Fruit fly (Drosophila melanogaster) whole organism, embryonic: ENCODE measurements around the gene CG34251.

Experiments used
- Adf1 ChIP-seq: fragments of 200-800 bp; sonication (Bioruptor generic); IDR thresholded peaks from 2 replicates; pipeline ENCODE4 v1.3.6; 2022; ENCODE audit warnings: missing biosample characterization, missing genetic modification characterization
- Antp ChIP-seq: fragments of 200-800 bp; sonication (Bioruptor generic); optimal IDR thresholded peaks from 3 replicates; lab custom pipeline; 2016; ENCODE audit warnings: missing biosample characterization, missing genetic modification characterization
- BtbVII ChIP-seq: fragments of 200-800 bp; sonication (Bioruptor generic); optimal IDR thresholded peaks from 3 replicates; lab custom pipeline; 2017; ENCODE audit warnings: missing biosample characterization, mild to moderate bottlenecking, missing genetic modification characterization
- CG10654 ChIP-seq: fragments of 200-800 bp; sonication (Bioruptor generic); optimal IDR thresholded peaks from 2 replicates; lab custom pipeline; 2016; ENCODE audit warnings: missing biosample characterization, missing genetic modification characterization
- CG13775 ChIP-seq: fragments of 200-800 bp; sonication (Bioruptor generic); optimal IDR thresholded peaks from 3 replicates; lab custom pipeline; 2017; ENCODE audit warnings: missing biosample characterization, mild to moderate bottlenecking, missing genetic modification characterization
- CG14050 ChIP-seq: fragments of 200-800 bp; sonication (Bioruptor generic); IDR thresholded peaks from 3 replicates; pipeline ENCODE4 v1.3.6; 2022; ENCODE audit warnings: missing biosample characterization, missing genetic modification characterization
- CG15514 ChIP-seq: fragments of 200-800 bp; sonication (Bioruptor generic); optimal IDR thresholded peaks from 3 replicates; lab custom pipeline; 2017; ENCODE audit warnings: missing biosample characterization, missing genetic modification characterization, mild to moderate bottlenecking, moderate library complexity, missing genetic modification reagents
- CG18262 ChIP-seq: fragments of 200-800 bp; optimal IDR thresholded peaks from 3 replicates; lab custom pipeline; 2019; ENCODE audit warnings: missing biosample characterization, mild to moderate bottlenecking, missing genetic modification characterization, moderate library complexity
- CG18619 ChIP-seq: fragments of 200-800 bp; sonication (Bioruptor generic); optimal IDR thresholded peaks from 3 replicates; lab custom pipeline; 2017; ENCODE audit warnings: missing biosample characterization, mild to moderate bottlenecking, missing genetic modification characterization
- CG3281 ChIP-seq: fragments of 200-800 bp; sonication (Bioruptor generic); optimal IDR thresholded peaks from 3 replicates; lab custom pipeline; 2017; ENCODE audit warnings: missing biosample characterization, mild to moderate bottlenecking, missing genetic modification characterization
- CG34224 ChIP-seq: fragments of 200-800 bp; sonication (Bioruptor generic); IDR thresholded peaks from 3 replicates; pipeline ENCODE4 v1.3.6; 2022; ENCODE audit warnings: missing biosample characterization, missing genetic modification characterization; ENCODE audit not compliant: partially characterized antibody
- CG4282 ChIP-seq: fragments of 200-800 bp; sonication (Bioruptor generic); optimal IDR thresholded peaks from 2 replicates; lab custom pipeline; 2016; ENCODE audit warnings: missing biosample characterization, missing genetic modification characterization
- CG4328 ChIP-seq: fragments of 200-800 bp; sonication (Bioruptor generic); optimal IDR thresholded peaks from 3 replicates; lab custom pipeline; 2017; ENCODE audit warnings: missing biosample characterization, missing genetic modification reagents, missing genetic modification characterization
- CG6654 ChIP-seq: fragments of 200-800 bp; sonication (Bioruptor generic); optimal IDR thresholded peaks from 2 replicates; lab custom pipeline; 2017; ENCODE audit warnings: missing biosample characterization, mild to moderate bottlenecking, missing genetic modification characterization
- CG6765 ChIP-seq: fragments of 200-800 bp; sonication (Bioruptor generic); optimal IDR thresholded peaks from 3 replicates; lab custom pipeline; 2017; ENCODE audit warnings: missing biosample characterization, mild to moderate bottlenecking, missing genetic modification characterization
- CG9215 ChIP-seq: fragments of 200-800 bp; sonication (Bioruptor generic); IDR thresholded peaks from 2 replicates; pipeline ENCODE4 v1.3.6; 2022; ENCODE audit warnings: missing biosample characterization, missing genetic modification characterization
- CG9932 ChIP-seq: fragments of 200-800 bp; sonication (Bioruptor generic); IDR thresholded peaks from 2 replicates; pipeline ENCODE4 v1.3.6; 2022; ENCODE audit warnings: missing biosample characterization, missing genetic modification characterization
- Chrac-16 ChIP-seq: fragments of 200-800 bp; sonication (Bioruptor generic); optimal IDR thresholded peaks from 3 replicates; lab custom pipeline; 2016; ENCODE audit warnings: missing biosample characterization, missing genetic modification characterization
- Dek ChIP-seq: fragments of 200-800 bp; sonication (Bioruptor generic); optimal IDR thresholded peaks from 3 replicates; lab custom pipeline; 2019; ENCODE audit warnings: missing biosample characterization, mild to moderate bottlenecking, missing genetic modification characterization, moderate library complexity
- ERR ChIP-seq: fragments of 200-800 bp; sonication (Bioruptor generic); optimal IDR thresholded peaks from 2 replicates; lab custom pipeline; 2016; ENCODE audit warnings: missing biosample characterization, missing genetic modification characterization
- Ets97D ChIP-seq: fragments of 200-800 bp; sonication (Bioruptor generic); optimal IDR thresholded peaks from 3 replicates; lab custom pipeline; 2016; ENCODE audit warnings: missing biosample characterization, missing genetic modification characterization
- Fer3 ChIP-seq: fragments of 200-800 bp; sonication (Bioruptor generic); optimal IDR thresholded peaks from 2 replicates; lab custom pipeline; 2018; ENCODE audit warnings: missing biosample characterization, mild to moderate bottlenecking, missing genetic modification characterization, moderate library complexity
- Gsc ChIP-seq: fragments of 200-800 bp; sonication (Bioruptor generic); IDR thresholded peaks from 2 replicates; pipeline ENCODE4 v1.3.6; 2022; ENCODE audit warnings: missing biosample characterization, missing genetic modification characterization
- HLH54F ChIP-seq: fragments of 200-800 bp; sonication (Bioruptor generic); optimal IDR thresholded peaks from 3 replicates; lab custom pipeline; 2016; ENCODE audit warnings: missing biosample characterization, missing genetic modification characterization
- HLHmδ ChIP-seq: fragments of 200-800 bp; sonication (Bioruptor generic); optimal IDR thresholded peaks from 2 replicates; lab custom pipeline; 2018; ENCODE audit warnings: missing biosample characterization, mild to moderate bottlenecking, missing genetic modification characterization, moderate library complexity
- HmgD ChIP-seq: fragments of 200-800 bp; sonication (Bioruptor generic); optimal IDR thresholded peaks from 3 replicates; lab custom pipeline; 2016; ENCODE audit warnings: missing biosample characterization, missing genetic modification characterization
- Hmx ChIP-seq: fragments of 200-800 bp; sonication (Bioruptor generic); optimal IDR thresholded peaks from 2 replicates; lab custom pipeline; 2016; ENCODE audit warnings: missing biosample characterization, missing genetic modification characterization
- MBD-R2 ChIP-seq: fragments of 200-800 bp; sonication (Bioruptor generic); IDR thresholded peaks from 2 replicates; pipeline ENCODE4 v1.3.6; 2022; ENCODE audit warnings: missing biosample characterization, missing genetic modification characterization
- Poxn ChIP-seq: fragments of 200-800 bp; sonication (Bioruptor generic); IDR thresholded peaks from 2 replicates; pipeline ENCODE4 v1.3.6; 2022; ENCODE audit warnings: missing biosample characterization, missing genetic modification characterization
- Sox100B ChIP-seq: fragments of 200-800 bp; sonication (Bioruptor generic); optimal IDR thresholded peaks from 3 replicates; lab custom pipeline; 2018; ENCODE audit warnings: missing biosample characterization, mild to moderate bottlenecking, missing genetic modification characterization
- Sry-β ChIP-seq: fragments of 200-800 bp; sonication (Bioruptor generic); optimal IDR thresholded peaks from 2 replicates; lab custom pipeline; 2018; ENCODE audit warnings: missing biosample characterization, mild to moderate bottlenecking, missing genetic modification characterization, moderate library complexity
- Stat92E ChIP-seq, 3 experiments: fragments of >200 bp in 2 of 3; fragments of 200-800 bp in 1 of 3; sonication (Bioruptor generic) in 1 of 3; optimal IDR thresholded peaks; 2 replicates each; lab custom pipeline; 2017 to 2019; ENCODE audit warnings: missing biosample characterization in 3 of 3, missing genetic modification characterization in 3 of 3, mild to moderate bottlenecking in 1 of 3, moderate library complexity in 1 of 3
- Trl ChIP-seq, 3 experiments: fragments of >200 bp in 2 of 3; fragments of 200-800 bp in 1 of 3; sonication (Bioruptor generic) in 1 of 3; optimal IDR thresholded peaks; 2 replicates in 1 of 3; 3 replicates in 2 of 3; lab custom pipeline; 2016 to 2017; ENCODE audit warnings: missing biosample characterization in 1 of 3, missing genetic modification characterization in 1 of 3
- Xrp1 ChIP-seq: fragments of 200-800 bp; sonication (Bioruptor generic); IDR thresholded peaks from 2 replicates; pipeline ENCODE4 v1.3.6; 2022; ENCODE audit warnings: missing biosample characterization, missing genetic modification characterization
- abd-A ChIP-seq: fragments of 200-800 bp; sonication (Bioruptor generic); optimal IDR thresholded peaks from 3 replicates; lab custom pipeline; 2019; ENCODE audit warnings: missing biosample characterization, mild to moderate bottlenecking, missing genetic modification characterization, moderate library complexity
- ase ChIP-seq: fragments of 200-800 bp; sonication (Bioruptor generic); IDR thresholded peaks from 3 replicates; pipeline ENCODE4 v1.3.6; 2022; ENCODE audit warnings: missing biosample characterization, missing genetic modification characterization
- bigmax ChIP-seq: fragments of 200-800 bp; sonication (Bioruptor generic); optimal IDR thresholded peaks from 2 replicates; lab custom pipeline; 2018; ENCODE audit warnings: missing biosample characterization, mild to moderate bottlenecking, missing genetic modification characterization
- cas ChIP-seq: fragments of 200-800 bp; sonication (Bioruptor generic); IDR thresholded peaks from 2 replicates; pipeline ENCODE4 v1.3.6; 2022; ENCODE audit warnings: missing biosample characterization, missing genetic modification characterization
- crc ChIP-seq: fragments of 200-800 bp; sonication (Bioruptor generic); optimal IDR thresholded peaks from 2 replicates; lab custom pipeline; 2016; ENCODE audit warnings: missing biosample characterization, missing genetic modification characterization
- ewg ChIP-seq: fragments of 200-800 bp; sonication (Bioruptor generic); optimal IDR thresholded peaks from 3 replicates; lab custom pipeline; 2017; ENCODE audit warnings: mild to moderate bottlenecking, missing biosample characterization, missing genetic modification reagents, missing genetic modification characterization
- gfzf ChIP-seq: fragments of 200-800 bp; sonication (Bioruptor generic); optimal IDR thresholded peaks from 2 replicates; lab custom pipeline; 2016; ENCODE audit warnings: missing biosample characterization, mild to moderate bottlenecking, missing genetic modification characterization, moderate library complexity
- gsb-n ChIP-seq: fragments of 200-800 bp; sonication (Bioruptor generic); optimal IDR thresholded peaks from 3 replicates; lab custom pipeline; 2018; ENCODE audit warnings: missing biosample characterization, mild to moderate bottlenecking, missing genetic modification characterization
- hkb ChIP-seq, 2 experiments: fragments of 200-800 bp in 1 of 2; fragments of >200 bp in 1 of 2; sonication (Bioruptor generic) in 1 of 2; IDR thresholded peaks in 1 of 2; optimal IDR thresholded peaks in 1 of 2; 2 replicates each; pipeline versions ENCODE4 v1.3.6 to Lab custom; 2017 to 2022; ENCODE audit warnings: missing biosample characterization in 1 of 2, missing genetic modification characterization in 1 of 2
- jing ChIP-seq: fragments of 200-800 bp; sonication (Bioruptor generic); optimal IDR thresholded peaks from 2 replicates; lab custom pipeline; 2018; ENCODE audit warnings: missing biosample characterization, mild to moderate bottlenecking, missing genetic modification characterization
- kay ChIP-seq: fragments of 200-800 bp; sonication (Bioruptor generic); optimal IDR thresholded peaks from 2 replicates; lab custom pipeline; 2016; ENCODE audit warnings: missing biosample characterization, missing genetic modification characterization
- pnt ChIP-seq: fragments of 200-800 bp; sonication (Bioruptor generic); optimal IDR thresholded peaks from 3 replicates; lab custom pipeline; 2016; ENCODE audit warnings: missing biosample characterization, missing genetic modification characterization
- psq ChIP-seq: fragments of 200-800 bp; sonication (Bioruptor generic); optimal IDR thresholded peaks from 2 replicates; lab custom pipeline; 2017; ENCODE audit warnings: missing biosample characterization, missing genetic modification characterization
- ro ChIP-seq: fragments of 200-800 bp; sonication (Bioruptor generic); IDR thresholded peaks from 2 replicates; pipeline ENCODE4 v1.3.6; 2022; ENCODE audit warnings: missing biosample characterization, missing genetic modification characterization
- sens-2 ChIP-seq: fragments of 200-800 bp; sonication (Bioruptor generic); IDR thresholded peaks from 2 replicates; pipeline ENCODE4 v1.3.6; 2022; ENCODE audit warnings: missing biosample characterization, missing genetic modification characterization
- so ChIP-seq: fragments of 200-800 bp; sonication (Bioruptor generic); IDR thresholded peaks from 3 replicates; pipeline ENCODE4 v1.3.6; 2022; ENCODE audit warnings: missing biosample characterization, missing genetic modification characterization
- unpg ChIP-seq: fragments of 200-800 bp; sonication (Bioruptor generic); optimal IDR thresholded peaks from 3 replicates; lab custom pipeline; 2018; ENCODE audit warnings: missing biosample characterization, mild to moderate bottlenecking, missing genetic modification characterization, moderate library complexity

CG34251 gene

dm6 chr3L:17659268-17659589 is 12.2 kb upstream of the CG34251 start (continued):
- no peak for TF ChIP-seq hkb (optimal IDR thresholded peaks at IDR 0.05; lab: Kevin White, UChicago)
- 0 out of 2 replicates have a peak, but pooled peaks have one; percentile 37 for TF ChIP-seq hkb (GFP tag; IDR thresholded peaks at IDR 0.05; lab: Robert Waterston, UW)
- TF ChIP-seq CG18262 (tag; lab: Kevin White, UChicago): no peak
- TF ChIP-seq so (GFP tag; lab: Robert Waterston, UW): peak; percentile 63; the same call in 1 of the 3 replicates
- no peak for TF ChIP-seq ewg (GFP tag; lab: Kevin White, UChicago)
- TF ChIP-seq HmgD (GFP tag; lab: Kevin White, UChicago): no peak
- no peak; the same call in 1 of the 2 replicates for TF ChIP-seq Xrp1 (GFP tag; lab: Robert Waterston, UW)
- TF ChIP-seq cas (GFP tag; lab: Robert Waterston, UW): no peak
- peak; percentile 19 for TF ChIP-seq Dek
- TF ChIP-seq crc (GFP tag; lab: Kevin White, UChicago): peak; percentile 7
- no peak for TF ChIP-seq ro (GFP tag; lab: Robert Waterston, UW)
- peak; percentile 49 for TF ChIP-seq BtbVII
- TF ChIP-seq ERR (GFP tag; lab: Kevin White, UChicago): peak; percentile 59
- no peak for TF ChIP-seq unpg (GFP tag; lab: Kevin White, UChicago)
- TF ChIP-seq CG15514 (GFP tag; lab: Kevin White, UChicago): peak; percentile 71
- no peak for TF ChIP-seq Ets97D (GFP tag; lab: Kevin White, UChicago)
- no peak for TF ChIP-seq sens-2
- TF ChIP-seq psq: no peak
- no peak for TF ChIP-seq kay (GFP tag; lab: Kevin White, UChicago)
- TF ChIP-seq CG14050 (GFP tag; lab: Robert Waterston, UW): no peak
- peak; percentile 76 for TF ChIP-seq CG6765 (GFP tag; lab: Kevin White, UChicago)
- peak; percentile 15 for TF ChIP-seq HLH54F
- peak in 1 of 2 experiments; percentile 35 for TF ChIP-seq Trl (optimal IDR thresholded peaks at IDR 0.05; lab: Kevin White, UChicago)
- TF ChIP-seq Trl (GFP tag; optimal IDR thresholded peaks at IDR 0.05; lab: Kevin White, UChicago): peak; percentile 21
- no peak for TF ChIP-seq Hmx (GFP tag; lab: Kevin White, UChicago)
- no peak for TF ChIP-seq pnt (GFP tag; lab: Kevin White, UChicago)
- no peak for TF ChIP-seq MBD-R2 (GFP tag; lab: Robert Waterston, UW)
- no peak for TF ChIP-seq CG9215 (GFP tag; lab: Robert Waterston, UW)
- peak; percentile 49 for TF ChIP-seq CG3281 (GFP tag; lab: Kevin White, UChicago)
- peak; percentile 33 for TF ChIP-seq CG4328 (GFP tag; lab: Kevin White, UChicago)
- no peak for TF ChIP-seq CG13775 (GFP tag; lab: Kevin White, UChicago)
- TF ChIP-seq bigmax: no peak
- TF ChIP-seq CG6654 (GFP tag; lab: Kevin White, UChicago): no peak
- TF ChIP-seq Sry-β (GFP tag; lab: Kevin White, UChicago): no peak
- TF ChIP-seq jing (GFP tag; lab: Kevin White, UChicago): no peak
- peak; percentile 20 for TF ChIP-seq CG18619
- TF ChIP-seq HLHmδ: no peak
- TF ChIP-seq Fer3 (tag; lab: Kevin White, UChicago): peak; percentile 45
- TF ChIP-seq Gsc (GFP tag; lab: Robert Waterston, UW): no peak
- TF ChIP-seq Sox100B: no peak
- no peak for TF ChIP-seq CG10654 (GFP tag; lab: Kevin White, UChicago)
- no peak for TF ChIP-seq CG4282 (GFP tag; lab: Kevin White, UChicago)
- TF ChIP-seq Adf1 (GFP tag; lab: Robert Waterston, UW): peak; percentile 38; the same call in 1 of the 2 replicates
- no peak for TF ChIP-seq Poxn (GFP tag; lab: Robert Waterston, UW)
- TF ChIP-seq CG9932 (GFP tag; lab: Robert Waterston, UW): peak; percentile 49
- no peak for TF ChIP-seq CG34224 (GFP tag; lab: Robert Waterston, UW)
- TF ChIP-seq ase (GFP tag; lab: Robert Waterston, UW): no peak
- no peak for TF ChIP-seq Stat92E (GFP tag; optimal IDR thresholded peaks at IDR 0.05; lab: Kevin White, UChicago)
- peak; percentile 52 for TF ChIP-seq abd-A
- TF ChIP-seq gfzf: no peak
- no peak for TF ChIP-seq Chrac-16 (GFP tag; lab: Kevin White, UChicago)
- TF ChIP-seq gsb-n (tag; lab: Kevin White, UChicago): no peak
- no peak for TF ChIP-seq Antp (GFP tag; lab: Kevin White, UChicago)
